Fruit fly (Drosophila melanogaster) Kc167 (cell line): Measurements from ENCODE around the gene CG13855.
A peak's percentile ranks its signal among the peaks of the same experiment; 100 is the strongest.

ENCODE experiments used
- Myc ChIP-seq: fragments of >200 bp; optimal IDR thresholded peaks from 2 replicates; lab custom pipeline; 2017; ENCODE audit warnings: missing external identifiers
- Sin3A ChIP-seq: fragments of >200 bp; optimal IDR thresholded peaks from 2 replicates; lab custom pipeline; 2018; ENCODE audit warnings: missing external identifiers
- h ChIP-seq: fragments of >200 bp; optimal IDR thresholded peaks from 3 replicates; lab custom pipeline; 2018; ENCODE audit warnings: missing external identifiers
- insv ChIP-seq: fragments of >200 bp; optimal IDR thresholded peaks from 3 replicates; lab custom pipeline; 2018; ENCODE audit warnings: missing external identifiers
- psq ChIP-seq: fragments of >200 bp; optimal IDR thresholded peaks from 2 replicates; lab custom pipeline; 2017; ENCODE audit warnings: missing external identifiers
- ttk ChIP-seq: sonication (Bioruptor generic); optimal IDR thresholded peaks from 2 replicates; lab custom pipeline; 2017; ENCODE audit warnings: missing external identifiers

CG13855 gene

DNA sequence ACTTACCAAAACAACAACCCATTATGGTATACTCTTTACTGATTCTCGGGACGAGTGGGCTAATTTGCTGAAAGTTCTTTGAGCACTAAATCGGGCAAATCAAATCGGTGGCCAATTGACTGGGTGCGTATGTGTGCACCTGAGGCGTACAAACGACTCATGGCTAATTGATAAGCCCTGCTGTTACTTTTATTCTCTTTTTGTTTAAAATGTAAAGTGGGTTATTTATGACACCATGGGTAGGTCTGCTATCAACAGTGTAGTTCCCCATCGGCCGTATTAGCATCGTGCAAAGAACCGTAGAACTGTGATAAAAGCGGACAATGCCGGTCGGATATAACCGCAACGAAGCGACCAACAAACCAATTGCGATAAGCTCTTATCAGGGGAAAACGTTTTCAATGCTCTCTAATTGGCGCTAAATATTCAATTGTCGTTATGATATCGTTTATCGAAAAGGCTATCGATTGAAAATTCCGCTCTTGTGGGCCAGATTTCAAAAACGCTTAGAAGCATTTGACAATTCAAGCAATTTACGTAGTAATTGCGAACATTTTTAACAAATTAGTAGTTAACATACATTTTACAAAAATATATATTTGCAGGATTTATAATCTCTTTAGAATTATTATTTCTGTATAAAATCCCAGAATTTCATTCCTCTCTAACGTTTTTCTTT is 41.6 kb downstream of the CG13855 start, which contains the start of gene CG34288:
CG34288 (minus strand) TSS at position 69 of the 679 bp plus-strand sequence.
- no peak for TF ChIP-seq Sin3A (lab: Kevin White, UChicago)
- no peak for TF ChIP-seq h (lab: Kevin White, UChicago)
- no peak for TF ChIP-seq insv (lab: Kevin White, UChicago)
- TF ChIP-seq ttk (lab: Kevin White, UChicago) = no peak
- TF ChIP-seq psq (lab: Kevin White, UChicago) = no peak
- no peak for TF ChIP-seq Myc (lab: Kevin White, UChicago)

DNA sequence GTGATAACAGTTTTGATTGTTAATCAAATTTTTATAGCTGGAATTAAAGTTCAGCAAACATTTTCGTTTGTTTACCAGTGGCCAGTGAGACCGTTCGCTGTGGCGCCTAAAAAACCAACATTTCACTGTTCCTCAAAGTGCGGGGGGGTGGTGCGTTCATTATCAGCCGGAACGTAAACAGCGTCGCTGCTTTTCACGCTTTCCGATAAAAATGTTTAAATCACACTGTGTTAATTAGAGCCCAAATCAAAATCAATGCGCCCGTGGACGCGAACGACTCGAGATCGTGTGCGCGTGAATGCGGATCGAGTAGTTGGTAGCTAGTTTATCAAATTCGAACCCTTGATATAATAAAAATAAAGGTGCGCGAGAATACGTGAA is 42.1 kb downstream of the CG13855 start, which contains the start of gene CG34376:
CG34376 (plus strand) TSS at position 226 of the 381 bp plus-strand sequence.
- TF ChIP-seq ttk (lab: Kevin White, UChicago) = no peak
- TF ChIP-seq Sin3A (lab: Kevin White, UChicago) = no peak
- TF ChIP-seq Myc (lab: Kevin White, UChicago) = no peak
- peak; percentile 39 for TF ChIP-seq psq (lab: Kevin White, UChicago)
- no peak for TF ChIP-seq insv (lab: Kevin White, UChicago)

DNA sequence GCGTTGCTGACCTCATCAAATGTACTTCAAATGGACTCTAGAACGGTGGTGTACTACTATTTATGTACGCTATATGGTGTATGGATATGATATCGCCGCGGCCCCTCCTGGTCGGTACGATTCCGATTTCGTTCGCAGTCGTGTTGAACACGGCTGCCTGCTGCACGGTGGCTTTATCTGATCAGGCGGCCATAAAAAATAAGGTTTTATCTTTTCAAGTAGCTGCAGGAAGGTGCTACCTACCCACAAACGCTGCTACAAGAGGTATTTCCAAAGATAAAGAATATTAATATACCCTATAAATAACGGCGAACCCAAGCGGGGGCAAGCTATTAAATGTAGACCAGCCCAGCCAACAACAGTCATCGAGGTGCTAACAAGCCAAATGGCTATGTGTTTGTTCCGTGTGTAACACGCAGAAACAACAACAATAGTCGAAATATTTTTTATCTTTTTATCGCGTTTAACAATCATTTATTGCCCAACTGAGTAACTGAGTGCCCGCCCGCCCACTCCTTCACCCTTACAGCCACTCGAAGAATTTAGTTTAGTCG is 44.2 kb downstream of the CG13855 start:
- no peak for TF ChIP-seq psq (lab: Kevin White, UChicago)
- no peak for TF ChIP-seq Myc (lab: Kevin White, UChicago)
- no peak for TF ChIP-seq Sin3A (lab: Kevin White, UChicago)
- TF ChIP-seq insv (lab: Kevin White, UChicago) = no peak
- TF ChIP-seq ttk (lab: Kevin White, UChicago) = no peak
- TF ChIP-seq h (lab: Kevin White, UChicago) = no peak

DNA sequence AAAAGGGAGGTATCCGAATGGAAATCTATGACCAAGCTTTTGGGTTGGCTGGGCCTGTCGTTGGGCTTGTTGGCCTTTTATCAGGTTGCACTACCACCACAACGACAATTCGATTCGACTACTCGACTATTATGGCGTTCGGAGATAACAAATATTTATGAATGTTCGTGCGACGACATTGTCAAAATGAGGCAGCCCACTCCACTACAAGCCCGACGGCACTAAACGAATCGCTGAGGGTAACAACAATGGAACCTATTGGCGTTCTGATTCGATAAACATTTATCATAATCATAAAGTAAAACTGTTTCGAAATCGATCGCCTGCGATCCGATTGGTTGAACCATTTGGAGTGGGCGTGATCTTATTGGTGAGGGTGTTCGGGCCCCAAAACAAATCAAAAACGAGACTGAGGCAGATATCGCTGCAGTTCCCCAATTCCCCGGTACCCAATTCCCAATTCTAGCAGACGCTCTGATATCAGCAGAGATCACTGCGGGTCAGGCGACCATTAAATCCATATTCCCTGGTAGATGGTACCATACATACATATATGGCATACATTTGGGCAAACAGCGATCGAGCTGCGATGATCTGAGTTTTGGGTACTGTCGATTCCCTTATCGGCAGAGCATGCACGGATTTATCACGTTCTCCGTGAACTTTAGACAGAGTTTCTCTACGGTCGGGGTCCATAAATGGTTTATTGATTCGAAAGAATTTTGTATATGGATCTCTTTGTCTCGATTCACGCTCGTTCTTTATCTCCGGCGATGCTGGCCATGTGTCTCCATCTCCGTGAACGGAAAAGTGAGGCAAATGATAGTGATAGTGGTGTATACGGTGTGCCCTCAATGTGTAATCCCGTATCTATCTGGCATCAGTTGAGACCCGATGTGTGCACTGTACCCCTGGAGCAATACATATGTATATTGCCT is 48.9 kb downstream of the CG13855 start:
- TF ChIP-seq ttk (lab: Kevin White, UChicago) (no peak), h (lab: Kevin White, UChicago) (no peak), Myc (lab: Kevin White, UChicago) (no peak), psq (lab: Kevin White, UChicago) (no peak), Sin3A (lab: Kevin White, UChicago) (no peak), insv (lab: Kevin White, UChicago) (no peak)

DNA sequence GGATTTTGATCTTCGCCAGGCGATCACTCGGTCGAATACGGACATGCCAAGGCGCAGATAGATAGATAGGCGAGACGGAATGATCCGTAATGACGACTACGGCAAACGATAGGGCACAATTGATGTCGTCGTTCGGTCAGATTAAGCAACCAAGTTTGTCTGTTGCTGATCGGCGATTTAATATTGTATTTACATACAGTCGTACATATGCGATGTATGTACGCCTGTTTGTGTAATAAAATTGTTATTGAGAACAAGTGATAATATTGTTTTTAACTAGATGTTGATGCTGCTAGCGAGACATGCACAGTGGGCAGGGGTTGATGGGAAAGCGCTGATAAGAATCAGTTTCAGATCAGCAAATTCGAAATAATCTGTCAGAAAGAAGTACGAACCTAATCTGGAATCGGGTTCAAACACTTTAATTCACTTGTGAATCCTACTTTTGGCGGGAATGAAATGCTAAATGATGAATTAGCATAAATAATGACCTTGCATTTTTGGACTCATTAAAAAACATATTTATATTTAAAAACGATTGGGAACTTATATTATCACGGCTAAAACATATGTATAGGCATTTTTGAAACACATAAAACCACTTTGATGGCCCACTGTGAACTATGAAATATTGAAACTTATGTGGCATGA is 49.7 kb downstream of the CG13855 start:
- TF ChIP-seq insv (lab: Kevin White, UChicago) (no peak), ttk (lab: Kevin White, UChicago) (no peak), Myc (lab: Kevin White, UChicago) (no peak), h (lab: Kevin White, UChicago) (no peak), Sin3A (lab: Kevin White, UChicago) (no peak), psq (lab: Kevin White, UChicago) (no peak)

DNA sequence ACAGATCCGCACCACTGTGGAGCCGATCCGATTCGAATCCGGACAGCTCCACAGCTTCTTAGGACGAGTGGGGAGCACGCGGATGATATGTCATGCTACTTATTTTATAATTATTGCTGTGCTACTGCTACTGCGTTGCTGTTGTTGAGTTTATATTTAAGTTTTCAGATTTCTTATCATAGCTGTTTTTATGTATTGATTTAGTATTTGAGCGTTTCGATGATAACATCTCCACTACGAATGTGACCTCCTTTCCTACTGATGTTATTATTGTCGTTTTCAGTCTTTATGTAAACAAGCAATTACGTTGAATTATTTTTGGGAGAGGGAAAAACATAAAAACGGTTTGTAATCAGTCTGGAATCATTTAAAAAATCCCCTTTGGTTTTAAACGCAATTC is 50.3 kb downstream of the CG13855 start:
- TF ChIP-seq h (lab: Kevin White, UChicago) (no peak), ttk (lab: Kevin White, UChicago) (no peak), psq (lab: Kevin White, UChicago) (no peak), insv (lab: Kevin White, UChicago) (no peak), Myc (lab: Kevin White, UChicago) (no peak)
